Worm (Caenorhabditis elegans): ENCODE results near the gene usp-4.
A peak's percentile ranks its signal among the peaks of the same experiment; 100 is the strongest.

The usp-4 gene

DNA sequence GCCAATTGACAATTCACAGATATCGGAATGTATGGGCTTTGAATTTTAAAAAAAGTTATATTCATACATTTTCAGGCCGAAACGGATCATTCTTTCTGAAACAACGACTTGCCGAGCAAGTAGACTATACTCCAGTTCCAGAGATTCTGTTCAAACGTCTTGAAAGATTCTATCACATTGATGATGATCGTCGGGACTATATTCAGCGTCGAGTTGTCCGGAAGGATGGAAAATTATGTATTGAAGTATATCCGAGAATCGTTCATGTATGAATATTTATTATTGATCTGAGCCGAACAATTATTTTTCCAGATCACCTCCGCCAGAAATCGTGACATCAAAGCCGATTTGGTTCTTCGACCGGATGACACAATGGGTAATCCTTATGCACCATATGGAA lies 503 bp downstream of the usp-4 start:
- TF ChIP-seq ceh-16 (tag; optimal IDR thresholded peaks at IDR 0.05) (no peak), pha-4 (tag; optimal IDR thresholded peaks at IDR 0.05) (no peak), elt-2 (tag; optimal IDR thresholded peaks at IDR 0.05) (no peak), nhr-67 (tag; optimal IDR thresholded peaks at IDR 0.05) (no peak), snpc-4 (tag; optimal IDR thresholded peaks at IDR 0.05) (no peak), jun-1 (tag; optimal IDR thresholded peaks at IDR 0.05) (no peak), fos-1 (tag; optimal IDR thresholded peaks at IDR 0.05) (no peak), nhr-25 (tag; optimal IDR thresholded peaks at IDR 0.05) (no peak), egl-5 (tag; optimal IDR thresholded peaks at IDR 0.05) (no peak), nhr-77 (tag; optimal IDR thresholded peaks at IDR 0.05) (no peak), fkh-2 (tag; optimal IDR thresholded peaks at IDR 0.05) (no peak), lsy-12 (tag; optimal IDR thresholded peaks at IDR 0.05) (no peak), aly-2 (tag; optimal IDR thresholded peaks at IDR 0.05) (no peak), nhr-23 (tag; optimal IDR thresholded peaks at IDR 0.05) (no peak), ztf-4 (tag; optimal IDR thresholded peaks at IDR 0.05) (no peak), pqm-1 (tag; optimal IDR thresholded peaks at IDR 0.05) (no peak), mml-1 (tag; optimal IDR thresholded peaks at IDR 0.05) (no peak), hmg-11 (tag; optimal IDR thresholded peaks at IDR 0.05) (no peak), elt-1 (tag; optimal IDR thresholded peaks at IDR 0.05) (no peak), nfya-1 (tag; optimal IDR thresholded peaks at IDR 0.05; ENCODE audit: insufficient read depth) (no peak)

DNA sequence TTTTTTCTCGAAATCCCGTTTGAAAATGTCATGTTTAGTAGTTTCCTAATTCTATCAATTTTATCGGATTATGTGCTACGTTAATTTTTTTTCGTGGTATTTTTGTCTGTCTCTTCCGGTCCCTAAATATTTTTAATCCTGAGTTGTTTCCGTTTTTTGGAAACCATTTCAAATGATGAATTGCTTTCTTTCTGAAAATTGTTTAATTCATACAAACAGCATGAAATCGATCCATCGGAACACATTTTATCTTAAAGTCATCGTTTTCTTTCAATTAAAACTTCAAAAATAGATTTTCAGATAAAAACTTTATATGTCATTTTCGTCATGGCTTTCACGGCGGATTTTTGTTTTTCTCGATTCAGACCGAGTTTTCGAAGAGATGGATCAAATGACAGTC lies 5.3 kb downstream of the usp-4 start, which contains the start of gene spd-3:
TSS of gene spd-3 (plus strand) at position 301 of the 400 bp plus-strand sequence.
- TF ChIP-seq ZK546.5 (tag; optimal IDR thresholded peaks at IDR 0.05): no peak
- TF ChIP-seq ztf-11 (tag; optimal IDR thresholded peaks at IDR 0.05): no peak
- no peak for TF ChIP-seq ceh-82 (tag; optimal IDR thresholded peaks at IDR 0.05)
- no peak for TF ChIP-seq ceh-16 (tag; optimal IDR thresholded peaks at IDR 0.05)
- TF ChIP-seq elt-1 (tag; optimal IDR thresholded peaks at IDR 0.05): no peak

DNA sequence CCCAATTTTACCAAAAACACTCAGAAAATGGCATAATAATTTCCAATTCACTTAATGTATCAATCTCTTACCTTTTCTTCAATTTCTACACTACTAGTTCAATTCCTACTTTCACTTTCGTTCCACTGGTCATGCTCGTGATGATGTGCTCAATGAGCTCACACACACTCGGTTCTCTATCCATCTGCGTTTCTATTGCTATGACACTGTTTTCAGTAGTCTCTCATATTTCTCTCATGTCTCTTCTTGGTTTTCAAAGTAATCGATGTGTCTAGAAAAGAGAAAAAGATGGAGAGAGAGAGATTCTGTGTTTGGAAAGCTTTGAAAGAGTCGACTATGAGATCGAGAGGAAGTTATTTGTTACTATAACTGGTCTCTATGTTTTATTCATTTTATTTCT lies 10.1 kb downstream of the usp-4 start:
- TF ChIP-seq aly-2 (tag; optimal IDR thresholded peaks at IDR 0.05): no peak
- TF ChIP-seq lsy-12 (tag; optimal IDR thresholded peaks at IDR 0.05): no peak
- TF ChIP-seq pqm-1 (tag; optimal IDR thresholded peaks at IDR 0.05): peak; percentile 65
- TF ChIP-seq daf-12 (tag; optimal IDR thresholded peaks at IDR 0.05): no peak
- peak; percentile 61 for TF ChIP-seq jun-1 (tag; optimal IDR thresholded peaks at IDR 0.05)
- TF ChIP-seq unc-39 (tag; optimal IDR thresholded peaks at IDR 0.05): no peak
- peak; percentile 78 for TF ChIP-seq ceh-28 (tag; optimal IDR thresholded peaks at IDR 0.05)
- no peak for TF ChIP-seq zag-1 (tag; optimal IDR thresholded peaks at IDR 0.05)
- TF ChIP-seq nhr-237 (tag; optimal IDR thresholded peaks at IDR 0.05): no peak
- no peak for TF ChIP-seq snpc-4 (tag; optimal IDR thresholded peaks at IDR 0.05)
- TF ChIP-seq tbx-2 (tag; optimal IDR thresholded peaks at IDR 0.05): no peak
- TF ChIP-seq hmg-11 (tag; optimal IDR thresholded peaks at IDR 0.05): peak; percentile 53
- no peak for TF ChIP-seq nhr-67 (tag; optimal IDR thresholded peaks at IDR 0.05)
- no peak for TF ChIP-seq R02D3.7 (tag; optimal IDR thresholded peaks at IDR 0.05)
- TF ChIP-seq fos-1 (tag; optimal IDR thresholded peaks at IDR 0.05): no peak
- TF ChIP-seq nhr-43 (tag; optimal IDR thresholded peaks at IDR 0.05; ENCODE audit: poor library complexity, severe bottlenecking): no peak
- TF ChIP-seq ztf-4 (tag; optimal IDR thresholded peaks at IDR 0.05): no peak
- TF ChIP-seq mdl-1 (tag; optimal IDR thresholded peaks at IDR 0.05): no peak
- TF ChIP-seq mml-1 (tag; optimal IDR thresholded peaks at IDR 0.05): no peak
- no peak for TF ChIP-seq elt-1 (tag; optimal IDR thresholded peaks at IDR 0.05)
- peak; percentile 44 for TF ChIP-seq lin-15B (tag; optimal IDR thresholded peaks at IDR 0.05)
- TF ChIP-seq ceh-82 (tag; optimal IDR thresholded peaks at IDR 0.05): no peak
- TF ChIP-seq egl-27 (tag; optimal IDR thresholded peaks at IDR 0.05): no peak
- no peak for TF ChIP-seq fkh-2 (tag; optimal IDR thresholded peaks at IDR 0.05)
- no peak for TF ChIP-seq ceh-16 (tag; optimal IDR thresholded peaks at IDR 0.05)
- TF ChIP-seq nhr-77 (tag; optimal IDR thresholded peaks at IDR 0.05): no peak
- TF ChIP-seq elt-2 (tag; optimal IDR thresholded peaks at IDR 0.05): peak; percentile 49
- peak; percentile 29 for TF ChIP-seq lin-39 (tag; optimal IDR thresholded peaks at IDR 0.05)
- TF ChIP-seq ama-1 (optimal IDR thresholded peaks at IDR 0.05): no peak
- TF ChIP-seq skn-1 (tag; optimal IDR thresholded peaks at IDR 0.05): peak; percentile 65
- TF ChIP-seq nhr-25 (tag; optimal IDR thresholded peaks at IDR 0.05): no peak
- TF ChIP-seq ceh-9 (tag; optimal IDR thresholded peaks at IDR 0.05): no peak
- no peak for TF ChIP-seq ZK546.5 (tag; optimal IDR thresholded peaks at IDR 0.05)
- no peak for TF ChIP-seq unc-62 (GFP tag; optimal IDR thresholded peaks at IDR 0.05)
- no peak for TF ChIP-seq sea-2 (GFP tag; optimal IDR thresholded peaks at IDR 0.05)
- TF ChIP-seq nhr-76 (tag; optimal IDR thresholded peaks at IDR 0.05): no peak
- no peak for TF ChIP-seq elt-3 (tag; optimal IDR thresholded peaks at IDR 0.05)
- peak; percentile 35 for TF ChIP-seq fkh-10 (GFP tag; optimal IDR thresholded peaks at IDR 0.05)
- TF ChIP-seq ztf-11 (tag; optimal IDR thresholded peaks at IDR 0.05): no peak
- peak; percentile 74 for TF ChIP-seq pha-4 (tag; optimal IDR thresholded peaks at IDR 0.05)
- no peak for TF ChIP-seq nhr-12 (tag; optimal IDR thresholded peaks at IDR 0.05)
- no peak for TF ChIP-seq nhr-28 (tag; optimal IDR thresholded peaks at IDR 0.05)
- TF ChIP-seq nhr-11 (tag; optimal IDR thresholded peaks at IDR 0.05): no peak
- no peak for TF ChIP-seq nhr-23 (tag; optimal IDR thresholded peaks at IDR 0.05)
- TF ChIP-seq eor-1 (tag; optimal IDR thresholded peaks at IDR 0.05): no peak
- peak; percentile 43 for TF ChIP-seq egl-5 (tag; optimal IDR thresholded peaks at IDR 0.05)
- TF ChIP-seq nfya-1 (tag; optimal IDR thresholded peaks at IDR 0.05; ENCODE audit: insufficient read depth): peak; percentile 80

All from whole organism, L3 larva.